Worm (Caenorhabditis elegans) whole organism, L2 larva: ENCODE results near the gene chil-8.

Experiments used
- F13H6.1 ChIP-seq: sonication (generic microtip); optimal IDR thresholded peaks from 2 replicates; lab custom pipeline; 2016; ENCODE audit warnings: missing genetic modification characterization, missing compliant biosample characterization
- R02D3.7 ChIP-seq: fragments of 150-350 bp; optimal IDR thresholded peaks from 2 replicates; lab custom pipeline; 2014; ENCODE audit warnings: missing biosample characterization, missing genetic modification characterization
- Y55F3AM.14 ChIP-seq: fragments of 200-800 bp; sonication (Bioruptor generic); optimal IDR thresholded peaks from 2 replicates; lab custom pipeline; 2018; ENCODE audit warnings: mild to moderate bottlenecking, missing genetic modification characterization, missing compliant biosample characterization
- ZK546.5 ChIP-seq: sonication (generic microtip); optimal IDR thresholded peaks from 2 replicates; lab custom pipeline; 2017; ENCODE audit warnings: missing biosample characterization, missing genetic modification characterization
- aly-2 ChIP-seq: fragments of 150-350 bp; optimal IDR thresholded peaks from 2 replicates; lab custom pipeline; 2014; ENCODE audit warnings: missing biosample characterization, missing genetic modification characterization
- ama-1 ChIP-seq: fragments of 150-350 bp; optimal IDR thresholded peaks from 2 replicates; lab custom pipeline; 2018; ENCODE audit warnings: inconsistent platforms
- blmp-1 ChIP-seq: sonication (generic microtip); optimal IDR thresholded peaks from 2 replicates; lab custom pipeline; 2017; ENCODE audit warnings: missing genetic modification characterization, mild to moderate bottlenecking, missing compliant biosample characterization, antibody characterized with exemption, moderate library complexity; ENCODE audit not compliant: insufficient read depth
- ceh-16 ChIP-seq: fragments of 150-350 bp; optimal IDR thresholded peaks from 2 replicates; lab custom pipeline; 2014; ENCODE audit warnings: missing biosample characterization, missing genetic modification characterization
- dmd-4 ChIP-seq: sonication (generic microtip); optimal IDR thresholded peaks from 2 replicates; lab custom pipeline; 2017; ENCODE audit warnings: missing biosample characterization, missing genetic modification characterization
- egl-27 ChIP-seq: sonication (generic microtip); optimal IDR thresholded peaks from 3 replicates; lab custom pipeline; 2017; ENCODE audit warnings: missing biosample characterization, missing genetic modification reagents, missing genetic modification characterization
- elt-1 ChIP-seq: fragments of 150-350 bp; optimal IDR thresholded peaks from 2 replicates; lab custom pipeline; 2014; ENCODE audit warnings: missing biosample characterization, missing genetic modification characterization
- gmeb-1 ChIP-seq: fragments of 150-350 bp; optimal IDR thresholded peaks from 2 replicates; lab custom pipeline; 2014; ENCODE audit warnings: missing biosample characterization, missing genetic modification characterization
- lin-13 ChIP-seq: fragments of 150-350 bp; optimal IDR thresholded peaks from 2 replicates; lab custom pipeline; 2014; ENCODE audit warnings: missing biosample characterization, missing genetic modification reagents, missing genetic modification characterization
- lin-39 ChIP-seq: fragments of 150-350 bp; optimal IDR thresholded peaks from 2 replicates; lab custom pipeline; 2014; ENCODE audit warnings: missing biosample characterization, missing genetic modification reagents, missing genetic modification characterization
- lsy-2 ChIP-seq, 2 experiments: fragments of 150-350 bp in 1 of 2; sonication (generic microtip) in 1 of 2; optimal IDR thresholded peaks; 2 replicates each; lab custom pipeline; 2014 to 2017; ENCODE audit warnings: missing biosample characterization in 2 of 2, missing genetic modification characterization in 2 of 2
- mbf-1 ChIP-seq: sonication (generic microtip); optimal IDR thresholded peaks from 2 replicates; lab custom pipeline; 2017; ENCODE audit warnings: missing biosample characterization, missing genetic modification characterization
- nhr-10 ChIP-seq: sonication (generic microtip); optimal IDR thresholded peaks from 2 replicates; lab custom pipeline; 2017; ENCODE audit warnings: missing biosample characterization, missing genetic modification characterization
- nhr-11 ChIP-seq: fragments of 150-350 bp; optimal IDR thresholded peaks from 2 replicates; lab custom pipeline; 2014; ENCODE audit warnings: missing biosample characterization, missing genetic modification characterization
- nhr-12 ChIP-seq: fragments of 150-350 bp; optimal IDR thresholded peaks from 2 replicates; lab custom pipeline; 2014; ENCODE audit warnings: missing biosample characterization, missing genetic modification characterization
- nhr-129 ChIP-seq: fragments of 150-350 bp; optimal IDR thresholded peaks from 2 replicates; lab custom pipeline; 2014; ENCODE audit warnings: missing biosample characterization, missing genetic modification characterization
- nhr-21 ChIP-seq: fragments of 150-350 bp; optimal IDR thresholded peaks from 2 replicates; lab custom pipeline; 2014; ENCODE audit warnings: missing biosample characterization, missing genetic modification characterization
- nhr-23 ChIP-seq: fragments of 150-350 bp; optimal IDR thresholded peaks from 2 replicates; lab custom pipeline; 2014; ENCODE audit warnings: missing biosample characterization, missing genetic modification reagents, missing genetic modification characterization
- nhr-25 ChIP-seq: fragments of 150-350 bp; sonication (generic microtip); optimal IDR thresholded peaks from 3 replicates; lab custom pipeline; 2014; ENCODE audit warnings: missing biosample characterization, missing genetic modification characterization
- nhr-6 ChIP-seq: fragments of 150-350 bp; optimal IDR thresholded peaks from 2 replicates; lab custom pipeline; 2014; ENCODE audit warnings: missing biosample characterization, missing genetic modification characterization
- nhr-77 ChIP-seq: fragments of 150-350 bp; optimal IDR thresholded peaks from 2 replicates; lab custom pipeline; 2014; ENCODE audit warnings: missing biosample characterization, missing genetic modification characterization
- peb-1 ChIP-seq: fragments of 150-350 bp; optimal IDR thresholded peaks from 2 replicates; lab custom pipeline; 2014; ENCODE audit warnings: missing biosample characterization, missing genetic modification characterization
- sem-4 ChIP-seq: fragments of 150-350 bp; optimal IDR thresholded peaks from 2 replicates; lab custom pipeline; 2014; ENCODE audit warnings: missing biosample characterization, missing genetic modification reagents, missing genetic modification characterization
- sma-9 ChIP-seq, 2 experiments: fragments of 150-350 bp in 1 of 2; sonication (generic microtip) in 1 of 2; optimal IDR thresholded peaks; 2 replicates each; lab custom pipeline; 2014 to 2016; ENCODE audit warnings: missing genetic modification characterization in 2 of 2, mild to moderate bottlenecking in 1 of 2, missing biosample characterization in 1 of 2, missing compliant biosample characterization in 1 of 2, missing genetic modification reagents in 1 of 2, moderate library complexity in 1 of 2
- snpc-4 ChIP-seq: fragments of 150-350 bp; optimal IDR thresholded peaks from 2 replicates; lab custom pipeline; 2014; ENCODE audit warnings: missing biosample characterization, missing genetic modification characterization
- unc-39 ChIP-seq: fragments of 150-350 bp; optimal IDR thresholded peaks from 2 replicates; lab custom pipeline; 2014; ENCODE audit warnings: missing biosample characterization, missing genetic modification characterization
- unc-55 ChIP-seq: fragments of 150-350 bp; sonication (generic microtip); optimal IDR thresholded peaks from 3 replicates; lab custom pipeline; 2014; ENCODE audit warnings: missing biosample characterization, missing genetic modification reagents, missing genetic modification characterization
- unc-62 ChIP-seq: fragments of 150-350 bp; optimal IDR thresholded peaks from 2 replicates; lab custom pipeline; 2014; ENCODE audit warnings: missing biosample characterization, missing genetic modification reagents, missing genetic modification characterization
- ztf-1 ChIP-seq: fragments of 200-800 bp; sonication (Bioruptor generic); conservative IDR thresholded peaks from 2 replicates; pipeline ENCODE4 v1.3.6; 2022; ENCODE audit warnings: missing genetic modification characterization, missing compliant biosample characterization
- ztf-11 ChIP-seq: sonication (generic microtip); optimal IDR thresholded peaks from 2 replicates; lab custom pipeline; 2017; ENCODE audit warnings: missing biosample characterization, missing genetic modification characterization

The chil-8 gene

ce11 chrII:9914999-9915398 is 42.1 kb upstream of the chil-8 start, which contains the start of gene F26C11.3:
Gene F26C11.3, minus strand, starts transcription at chrII:9915099.
- no peak for TF ChIP-seq egl-27
- no peak for TF ChIP-seq sem-4 (tag; lab: Kevin White, UChicago)
- TF ChIP-seq ztf-11 (tag; lab: Kevin White, UChicago), result no peak
- TF ChIP-seq lin-39 (tag; lab: Kevin White, UChicago), result no peak
- no peak for TF ChIP-seq nhr-23 (tag; lab: Kevin White, UChicago)
- TF ChIP-seq aly-2 (tag; lab: Kevin White, UChicago), result no peak
- no peak for TF ChIP-seq lsy-2 (tag; optimal IDR thresholded peaks at IDR 0.05; lab: Kevin White, UChicago)
- no peak for TF ChIP-seq lin-13
- TF ChIP-seq elt-1 (tag; lab: Kevin White, UChicago), result no peak
- TF ChIP-seq unc-62 (GFP tag; lab: Kevin White, UChicago), result no peak
- no peak for TF ChIP-seq ama-1 (lab: Kevin White, UChicago)
- no peak for TF ChIP-seq unc-55 (GFP tag; lab: Kevin White, UChicago)
- TF ChIP-seq sma-9 (GFP tag; optimal IDR thresholded peaks at IDR 0.05; lab: Kevin White, UChicago), result no peak
- TF ChIP-seq sma-9 (tag; optimal IDR thresholded peaks at IDR 0.05; lab: Kevin White, UChicago), result no peak

ce11 chrII:9904459-9904858 is 31.6 kb upstream of the chil-8 start:
- TF ChIP-seq blmp-1 (tag; lab: Kevin White, UChicago) (no peak), nhr-21 (tag; lab: Kevin White, UChicago) (no peak), snpc-4 (tag; lab: Kevin White, UChicago) (no peak), ama-1 (lab: Kevin White, UChicago) (no peak), nhr-12 (no peak), dmd-4 (tag; lab: Kevin White, UChicago) (no peak), egl-27 (no peak), ceh-16 (tag; lab: Kevin White, UChicago) (no peak), nhr-25 (tag; lab: Kevin White, UChicago) (no peak), nhr-129 (no peak), mbf-1 (tag; lab: Kevin White, UChicago) (no peak), nhr-10 (tag; lab: Kevin White, UChicago) (no peak), lsy-2 (tag; optimal IDR thresholded peaks at IDR 0.05; lab: Kevin White, UChicago) (no peak), ztf-1 (GFP tag; lab: Robert Waterston, UW) (no peak)
- TF ChIP-seq, all 48 proteins: peak for 0

ce11 chrII:9900276-9900675 is 27.4 kb upstream of the chil-8 start, which contains the start of gene unc-4:
Gene unc-4, minus strand, starts transcription at chrII:9900376.
- no peak for TF ChIP-seq Y55F3AM.14
- TF ChIP-seq aly-2 (tag; lab: Kevin White, UChicago), result no peak
- TF ChIP-seq nhr-6, result no peak
- no peak for TF ChIP-seq lin-39 (tag; lab: Kevin White, UChicago)
- no peak for TF ChIP-seq R02D3.7 (tag; lab: Kevin White, UChicago)
- no peak for TF ChIP-seq ztf-1 (GFP tag; lab: Robert Waterston, UW)
- no peak for TF ChIP-seq gmeb-1 (tag; lab: Kevin White, UChicago)
- no peak for TF ChIP-seq nhr-12
- TF ChIP-seq ceh-16 (tag; lab: Kevin White, UChicago), result no peak
- no peak for TF ChIP-seq unc-39 (tag; lab: Kevin White, UChicago)
- TF ChIP-seq sem-4 (tag; lab: Kevin White, UChicago), result no peak
- TF ChIP-seq ama-1 (lab: Kevin White, UChicago), result no peak
- TF ChIP-seq, all 48 proteins: peak for 0

- TF ChIP-seq F13H6.1 (tag; lab: Kevin White, UChicago) (no peak), mbf-1 (tag; lab: Kevin White, UChicago) (no peak), nhr-12 (no peak), nhr-11 (tag; lab: Kevin White, UChicago) (no peak), nhr-77 (tag; lab: Kevin White, UChicago) (no peak), sma-9 (GFP tag; optimal IDR thresholded peaks at IDR 0.05; lab: Kevin White, UChicago) (no peak), sma-9 (tag; optimal IDR thresholded peaks at IDR 0.05; lab: Kevin White, UChicago) (no peak), elt-1 (tag; lab: Kevin White, UChicago) (no peak), lin-13 (no peak), ztf-11 (tag; lab: Kevin White, UChicago) (no peak), ZK546.5 (tag; lab: Kevin White, UChicago) (no peak), blmp-1 (tag; lab: Kevin White, UChicago) (no peak), peb-1 (tag; lab: Kevin White, UChicago) (no peak), nhr-23 (tag; lab: Kevin White, UChicago) (no peak), nhr-129 (no peak)
- TF ChIP-seq, all 48 proteins: peak for 0
Measured at ce11 chrII:9898744-9899143, 25.9 kb upstream of the chil-8 start.
